Fruit fly (Drosophila melanogaster) whole organism, adult: ENCODE results near the gene lmd.
A peak's percentile ranks its signal among the peaks of the same experiment; 100 is the strongest.

Source experiments
- CG14711 ChIP-seq: fragments of 200-800 bp; sonication (Bioruptor generic); optimal IDR thresholded peaks from 2 replicates; lab custom pipeline; 2018; ENCODE audit warnings: missing biosample characterization, mild to moderate bottlenecking, missing genetic modification characterization, moderate library complexity
- CG33017 ChIP-seq: fragments of 200-800 bp; sonication (Bioruptor generic); optimal IDR thresholded peaks from 2 replicates; lab custom pipeline; 2018; ENCODE audit warnings: missing biosample characterization, mild to moderate bottlenecking, missing genetic modification characterization, moderate library complexity
- CG7101 ChIP-seq: fragments of 200-800 bp; sonication (Bioruptor generic); optimal IDR thresholded peaks from 2 replicates; lab custom pipeline; 2018; ENCODE audit warnings: missing biosample characterization, mild to moderate bottlenecking, missing genetic modification characterization, moderate library complexity
- Clk ChIP-seq: fragments of 200-800 bp; sonication (Bioruptor generic); optimal IDR thresholded peaks from 2 replicates; lab custom pipeline; 2017; ENCODE audit warnings: missing biosample characterization, missing genetic modification characterization
- Hr96 ChIP-seq: fragments of 200-800 bp; sonication (Bioruptor generic); optimal IDR thresholded peaks from 2 replicates; lab custom pipeline; 2016; ENCODE audit warnings: missing biosample characterization, missing genetic modification characterization
- kay ChIP-seq: fragments of 200-800 bp; sonication (Bioruptor generic); peaks from one replicate; lab custom pipeline; 2016; ENCODE audit warnings: missing biosample characterization, missing genetic modification characterization, borderline replicate concordance

dm6 chr3R:23013482-23013881 is 13.0 kb downstream of the lmd start:
- TF ChIP-seq Hr96 (GFP tag; lab: Kevin White, UChicago) (no peak), CG14711 (tag; lab: Kevin White, UChicago) (peak; percentile 18), kay (GFP tag; lab: Kevin White, UChicago) (peak; percentile 35), CG33017 (tag; lab: Kevin White, UChicago) (peak; percentile 67), Clk (no peak), CG7101 (peak; percentile 53)
